Fruit fly (Drosophila melanogaster): ENCODE results near the gene bocks.

The bocks gene

DNA sequence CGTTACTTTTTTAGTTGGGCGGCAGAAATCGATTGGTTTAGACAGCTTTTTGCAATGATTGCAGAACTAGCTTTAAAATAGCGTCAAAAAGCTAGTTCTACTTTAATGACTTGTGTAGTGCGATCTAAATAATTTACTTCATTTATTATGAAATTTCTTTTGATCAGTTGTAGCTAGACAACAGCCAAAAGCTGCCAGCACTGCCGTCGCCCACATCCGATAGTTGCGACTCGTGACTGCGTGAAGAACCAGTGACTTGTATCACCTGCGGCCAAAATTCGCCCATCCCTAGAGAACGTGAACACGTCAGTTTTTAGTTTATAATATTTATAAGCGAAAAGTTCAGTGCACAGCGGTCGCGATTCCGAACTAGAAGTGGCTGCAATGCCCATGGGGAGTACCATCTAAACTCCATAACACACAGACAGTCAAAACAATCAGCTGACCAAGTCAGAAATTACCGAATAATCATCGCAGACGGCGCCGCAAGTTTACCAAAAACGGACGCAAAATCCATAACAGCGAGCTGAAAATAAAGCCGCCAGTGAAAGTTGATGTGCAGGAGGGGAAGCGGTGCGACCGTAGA lies 4.0 kb downstream of the bocks start, which contains the start of gene P58IPK (continued):
- TF ChIP-seq luna (GFP tag; optimal IDR thresholded peaks at IDR 0.05), result no peak
- peak; percentile 41 for TF ChIP-seq gfzf (GFP tag; optimal IDR thresholded peaks at IDR 0.05)
- TF ChIP-seq Trl (optimal IDR thresholded peaks at IDR 0.05), result no peak
- peak; percentile 70 for TF ChIP-seq Trl (GFP tag; optimal IDR thresholded peaks at IDR 0.05)
- TF ChIP-seq CG10147 (GFP tag; optimal IDR thresholded peaks at IDR 0.05), result peak; percentile 55
- TF ChIP-seq nmo (GFP tag; optimal IDR thresholded peaks at IDR 0.05), result peak; percentile 78
- peak; percentile 7 for TF ChIP-seq CG10543 (GFP tag; optimal IDR thresholded peaks at IDR 0.05)
- no peak for TF ChIP-seq CG11504 (tag; optimal IDR thresholded peaks at IDR 0.05)
- TF ChIP-seq fu2 (GFP tag; optimal IDR thresholded peaks at IDR 0.05), result peak; percentile 56
- peak; percentile 74 for TF ChIP-seq CoRest (tag; optimal IDR thresholded peaks at IDR 0.05)
- TF ChIP-seq Nf-YC (tag; optimal IDR thresholded peaks at IDR 0.05), result peak; percentile 41
- TF ChIP-seq CG1024 (GFP tag; IDR thresholded peaks at IDR 0.05), result no peak
- TF ChIP-seq dmrt11E (tag; optimal IDR thresholded peaks at IDR 0.05), result peak; percentile 41
- TF ChIP-seq pfk (GFP tag; optimal IDR thresholded peaks at IDR 0.05), result no peak
- no peak for TF ChIP-seq CG31224 (GFP tag; IDR thresholded peaks at IDR 0.05)
- TF ChIP-seq CG12236 (GFP tag; optimal IDR thresholded peaks at IDR 0.05), result no peak
- TF ChIP-seq cad (GFP tag; optimal IDR thresholded peaks at IDR 0.05), result no peak
- TF ChIP-seq dimm (GFP tag; IDR thresholded peaks at IDR 0.05), result no peak
- no peak for TF ChIP-seq br (optimal IDR thresholded peaks at IDR 0.05)
- no peak for TF ChIP-seq CG14965 (GFP tag; optimal IDR thresholded peaks at IDR 0.05; ENCODE audit: borderline replicate concordance)
- peak; percentile 52 for TF ChIP-seq Ptx1 (GFP tag; IDR thresholded peaks at IDR 0.05)
- TF ChIP-seq wdn (GFP tag; IDR thresholded peaks at IDR 0.05), result 0 out of 2 replicates have a peak, but pooled peaks have one; percentile 41
- peak; percentile 73; the same call in 2 of the 4 replicates for TF ChIP-seq chinmo (GFP tag; IDR thresholded peaks at IDR 0.05; ENCODE audit: partially characterized antibody)
- no peak for TF ChIP-seq z (GFP tag; IDR thresholded peaks at IDR 0.05)
- no peak for TF ChIP-seq Poxn (GFP tag; IDR thresholded peaks at IDR 0.05)
- TF ChIP-seq grau (tag; optimal IDR thresholded peaks at IDR 0.05), result peak; percentile 64
- 0 out of 3 replicates have a peak, but pooled peaks have one; percentile 45 for TF ChIP-seq CG2199 (GFP tag; IDR thresholded peaks at IDR 0.05)
- TF ChIP-seq CG9609 (GFP tag; optimal IDR thresholded peaks at IDR 0.05), result peak; percentile 69
- TF ChIP-seq H15 (GFP tag; IDR thresholded peaks at IDR 0.05), result peak; percentile 45; the same call in 1 of the 3 replicates
- TF ChIP-seq emc (GFP tag; optimal IDR thresholded peaks at IDR 0.05), result no peak
- TF ChIP-seq CG10209 (GFP tag; optimal IDR thresholded peaks at IDR 0.05), result peak; percentile 32
- peak; percentile 48 for TF ChIP-seq B-H2 (GFP tag; optimal IDR thresholded peaks at IDR 0.05)
- no peak for TF ChIP-seq oc (tag; optimal IDR thresholded peaks at IDR 0.05)
- TF ChIP-seq CG34224 (GFP tag; IDR thresholded peaks at IDR 0.05; ENCODE audit: partially characterized antibody), result peak; percentile 92
- no peak for TF ChIP-seq hth (optimal IDR thresholded peaks at IDR 0.05)
- peak; percentile 89 for TF ChIP-seq Rfx (GFP tag; IDR thresholded peaks at IDR 0.05)
- peak; percentile 38 for TF ChIP-seq CG17359 (tag; optimal IDR thresholded peaks at IDR 0.05)
- peak; percentile 66 for TF ChIP-seq CG2712 (tag; optimal IDR thresholded peaks at IDR 0.05)
- no peak for TF ChIP-seq CG12219 (GFP tag; optimal IDR thresholded peaks at IDR 0.05)
- peak; percentile 79 for TF ChIP-seq CG4617 (GFP tag; optimal IDR thresholded peaks at IDR 0.05; ENCODE audit: borderline replicate concordance)
- peak; percentile 19 for TF ChIP-seq ewg (GFP tag; optimal IDR thresholded peaks at IDR 0.05)
- peak; percentile 38 for TF ChIP-seq Ssrp (tag; optimal IDR thresholded peaks at IDR 0.05)
- no peak for TF ChIP-seq slou (GFP tag; optimal IDR thresholded peaks at IDR 0.05)
- no peak for TF ChIP-seq Nf-YA (GFP tag; IDR thresholded peaks at IDR 0.05)
- TF ChIP-seq CG17186 (GFP tag; optimal IDR thresholded peaks at IDR 0.05), result peak; percentile 72
- peak; percentile 2 for TF ChIP-seq nom (GFP tag; optimal IDR thresholded peaks at IDR 0.05)
- TF ChIP-seq ham (GFP tag; IDR thresholded peaks at IDR 0.05), result no peak
- peak; percentile 53; the same call in 1 of the 2 replicates for TF ChIP-seq esg (GFP tag; conservative IDR thresholded peaks at IDR 0.05)
- TF ChIP-seq CG9932 (GFP tag; IDR thresholded peaks at IDR 0.05), result peak; percentile 94
- TF ChIP-seq schlank (tag; optimal IDR thresholded peaks at IDR 0.05), result peak; percentile 25
- TF ChIP-seq CG6765 (GFP tag; optimal IDR thresholded peaks at IDR 0.05), result no peak

Data from whole organism, embryonic.